Worm (Caenorhabditis elegans) whole organism, L1 larva: Measurements from ENCODE around the gene nhr-171.

ENCODE experiments used
- ceh-90 ChIP-seq: sonication (generic microtip); optimal IDR thresholded peaks from 2 replicates; lab custom pipeline; 2016; ENCODE audit warnings: missing genetic modification characterization, missing compliant biosample characterization
- elt-2 ChIP-seq: sonication (generic microtip); optimal IDR thresholded peaks from 2 replicates; lab custom pipeline; 2016; ENCODE audit warnings: missing genetic modification characterization, mild to moderate bottlenecking, inconsistent platforms, missing compliant biosample characterization, missing genetic modification reagents
- irx-1 ChIP-seq: sonication (generic microtip); optimal IDR thresholded peaks from 2 replicates; lab custom pipeline; 2016; ENCODE audit warnings: missing genetic modification characterization, missing compliant biosample characterization
- jun-1 ChIP-seq: fragments of 150-350 bp; optimal IDR thresholded peaks from 2 replicates; lab custom pipeline; 2014; ENCODE audit warnings: missing biosample characterization, missing genetic modification reagents, missing genetic modification characterization
- lin-15B ChIP-seq: fragments of 150-350 bp; sonication (generic microtip); optimal IDR thresholded peaks from 3 replicates; lab custom pipeline; 2014; ENCODE audit warnings: missing biosample characterization, missing genetic modification characterization
- mep-1 ChIP-seq: fragments of 150-350 bp; optimal IDR thresholded peaks from 2 replicates; lab custom pipeline; 2014; ENCODE audit warnings: missing biosample characterization, missing genetic modification characterization
- nhr-237 ChIP-seq: fragments of 150-350 bp; optimal IDR thresholded peaks from 2 replicates; lab custom pipeline; 2014; ENCODE audit warnings: missing biosample characterization, missing genetic modification characterization
- nhr-28 ChIP-seq: fragments of 150-350 bp; optimal IDR thresholded peaks from 2 replicates; lab custom pipeline; 2014; ENCODE audit warnings: missing biosample characterization, missing genetic modification characterization
- pag-3 ChIP-seq: sonication (generic microtip); optimal IDR thresholded peaks from 2 replicates; lab custom pipeline; 2017; ENCODE audit warnings: missing genetic modification characterization, mild to moderate bottlenecking, missing compliant biosample characterization, antibody characterized with exemption, borderline replicate concordance; ENCODE audit not compliant: insufficient read depth
- rnt-1 ChIP-seq: sonication (generic microtip); optimal IDR thresholded peaks from 2 replicates; lab custom pipeline; 2016; ENCODE audit warnings: mild to moderate bottlenecking, missing genetic modification characterization, moderate library complexity, missing compliant biosample characterization
- sptf-1 ChIP-seq: fragments of 150-350 bp; optimal IDR thresholded peaks from 2 replicates; lab custom pipeline; 2014; ENCODE audit warnings: missing biosample characterization, missing genetic modification characterization

DNA sequence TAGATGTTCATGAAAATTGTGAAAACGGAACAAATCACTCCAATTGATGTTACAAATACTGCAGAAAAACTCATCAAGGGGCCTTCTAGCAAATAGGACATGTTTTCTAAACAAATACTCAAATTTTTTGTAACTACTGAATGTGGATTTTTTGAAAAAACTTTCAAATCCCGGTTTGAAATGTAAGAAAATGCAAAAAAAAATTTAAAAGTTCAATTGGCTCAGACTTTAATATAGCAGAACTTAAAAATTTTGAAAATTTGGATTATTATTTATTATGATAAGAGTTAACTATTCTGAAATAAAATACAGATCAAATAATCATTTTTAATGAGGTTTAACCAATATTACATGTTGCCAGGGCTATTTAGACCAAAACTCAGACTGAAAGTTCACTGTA is 21.2 kb upstream of the nhr-171 start, which contains the start of gene srbc-9:
- TF ChIP-seq lin-15B (no peak), rnt-1 (tag; lab: Kevin White, UChicago) (no peak), irx-1 (tag; lab: Kevin White, UChicago) (no peak), nhr-28 (no peak), pag-3 (no peak), jun-1 (tag; lab: Kevin White, UChicago) (no peak), mep-1 (tag; lab: Kevin White, UChicago) (no peak), sptf-1 (no peak), nhr-237 (no peak), elt-2 (tag; lab: Kevin White, UChicago) (no peak), ceh-90 (no peak)
